Worm (Caenorhabditis elegans): Measurements from ENCODE around the gene pcdr-1.

The pcdr-1 gene

ce11 chrX:15633964-15634363 lies 32.6 kb upstream of the pcdr-1 start (continued):
- TF ChIP-seq duxl-1 (tag; optimal IDR thresholded peaks at IDR 0.05; ENCODE audit: poor library complexity) (no peak), ama-1 (optimal IDR thresholded peaks at IDR 0.05) (no peak), dmd-8 (GFP tag; IDR thresholded peaks at IDR 0.05) (no peak), nhr-28 (tag; optimal IDR thresholded peaks at IDR 0.05) (no peak), attf-4 (tag; optimal IDR thresholded peaks at IDR 0.05) (no peak), ceh-32 (tag; optimal IDR thresholded peaks at IDR 0.05; ENCODE audit: poor library complexity) (no peak), F26F4.8 (GFP tag; conservative IDR thresholded peaks at IDR 0.05) (no peak), lin-13 (GFP tag; optimal IDR thresholded peaks at IDR 0.05) (no peak), lin-29 (GFP tag; IDR thresholded peaks at IDR 0.05) (no peak), ceh-28 (tag; optimal IDR thresholded peaks at IDR 0.05) (no peak), dmd-9 (GFP tag; IDR thresholded peaks at IDR 0.05) (no peak), dve-1 (tag; optimal IDR thresholded peaks at IDR 0.05; ENCODE audit: insufficient read depth) (no peak), mep-1 (tag; optimal IDR thresholded peaks at IDR 0.05) (peak; percentile 37), ceh-82 (tag; optimal IDR thresholded peaks at IDR 0.05) (no peak), mes-2 (tag; optimal IDR thresholded peaks at IDR 0.05; ENCODE audit: poor library complexity, severe bottlenecking) (no peak), hlh-30 (tag; optimal IDR thresholded peaks at IDR 0.05; ENCODE audit: insufficient read depth) (peak; percentile 5), pha-4 (GFP tag; IDR thresholded peaks at IDR 0.05) (no peak), pha-4 (tag; optimal IDR thresholded peaks at IDR 0.05) (no peak), ces-1 (GFP tag; optimal IDR thresholded peaks at IDR 0.05) (peak; percentile 67), unc-39 (tag; optimal IDR thresholded peaks at IDR 0.05) (no peak), lim-7 (GFP tag; IDR thresholded peaks at IDR 0.05) (no peak), spr-1 (tag; optimal IDR thresholded peaks at IDR 0.05) (no peak)

- peak; percentile 34 for TF ChIP-seq aha-1 (tag)
- no peak for TF ChIP-seq zfp-2 (tag; optimal IDR thresholded peaks at IDR 0.05)
- TF ChIP-seq dmd-9 (GFP tag; IDR thresholded peaks at IDR 0.05) = no peak
- TF ChIP-seq ZK546.5 (tag; optimal IDR thresholded peaks at IDR 0.05) = no peak
- no peak for TF ChIP-seq ceh-82 (tag; optimal IDR thresholded peaks at IDR 0.05)
- TF ChIP-seq pha-4 (GFP tag; IDR thresholded peaks at IDR 0.05) = no peak
- TF ChIP-seq pha-4 (tag; optimal IDR thresholded peaks at IDR 0.05) = no peak
- no peak for TF ChIP-seq egl-43 (GFP tag; IDR thresholded peaks at IDR 0.05)
- TF ChIP-seq Y48G9A.11 (GFP tag; IDR thresholded peaks at IDR 0.05) = no peak
Observed at ce11 chrX:15640603-15641002, 26.0 kb upstream of the pcdr-1 start, which contains the start of gene K09E9.7. Gene K09E9.7 (plus strand): TSS chrX:15640903.

- TF ChIP-seq lin-38 (GFP tag; IDR thresholded peaks at IDR 0.05) = no peak
- TF ChIP-seq unc-62 (GFP tag; optimal IDR thresholded peaks at IDR 0.05 in 1 of 2) = peak in 1 of 2 experiments; percentile 97
- no peak for TF ChIP-seq unc-62 (tag; optimal IDR thresholded peaks at IDR 0.05)
Observed at ce11 chrX:15641380-15641779, 25.2 kb upstream of the pcdr-1 start.

- TF ChIP-seq unc-62 (GFP tag; optimal IDR thresholded peaks at IDR 0.05 in 1 of 2) (no peak), unc-62 (tag; optimal IDR thresholded peaks at IDR 0.05) (no peak), jun-1 (tag; optimal IDR thresholded peaks at IDR 0.05) (no peak), daf-12 (tag; optimal IDR thresholded peaks at IDR 0.05) (no peak), nhr-10 (tag; optimal IDR thresholded peaks at IDR 0.05) (no peak), vab-7 (GFP tag; IDR thresholded peaks at IDR 0.05) (no peak), rbr-2 (tag; optimal IDR thresholded peaks at IDR 0.05) (no peak), pqm-1 (tag; optimal IDR thresholded peaks at IDR 0.05) (no peak), dmd-9 (GFP tag; IDR thresholded peaks at IDR 0.05) (no peak), mep-1 (tag; optimal IDR thresholded peaks at IDR 0.05) (no peak), lin-39 (tag; optimal IDR thresholded peaks at IDR 0.05) (no peak)
Observed at ce11 chrX:15642638-15643037, 23.9 kb upstream of the pcdr-1 start, which contains the start of gene H08J19.1. Gene H08J19.1 (plus strand): TSS chrX:15642938.
